Fruit fly (Drosophila melanogaster) whole organism, embryonic: ENCODE measurements around the gene CG3117.

ENCODE experiments used
- Abd-B ChIP-seq: fragments of 200-800 bp; sonication (Bioruptor generic); optimal IDR thresholded peaks from 2 replicates; lab custom pipeline; 2018; ENCODE audit warnings: missing biosample characterization, mild to moderate bottlenecking, missing genetic modification characterization, moderate library complexity
- B-H2 ChIP-seq: fragments of 200-800 bp; sonication (Bioruptor generic); optimal IDR thresholded peaks from 2 replicates; lab custom pipeline; 2018; ENCODE audit warnings: missing biosample characterization, mild to moderate bottlenecking, missing genetic modification characterization
- CG10565 ChIP-seq: fragments of 200-800 bp; sonication (Bioruptor generic); optimal IDR thresholded peaks from 3 replicates; lab custom pipeline; 2016; ENCODE audit warnings: missing biosample characterization, mild to moderate bottlenecking, missing genetic modification characterization
- CG11093 ChIP-seq: fragments of 200-800 bp; sonication (Bioruptor generic); IDR thresholded peaks from 3 replicates; pipeline ENCODE4 v1.3.6; 2022; ENCODE audit warnings: missing biosample characterization, missing genetic modification characterization
- CG11504 ChIP-seq: fragments of 200-800 bp; sonication (Bioruptor generic); optimal IDR thresholded peaks from 3 replicates; lab custom pipeline; 2019; ENCODE audit warnings: missing biosample characterization, mild to moderate bottlenecking, missing genetic modification characterization, moderate library complexity
- CG11696 ChIP-seq: fragments of 200-800 bp; sonication (Bioruptor generic); IDR thresholded peaks from 2 replicates; pipeline ENCODE4 v1.3.6; 2022; ENCODE audit warnings: missing biosample characterization, missing genetic modification characterization
- CG12155 ChIP-seq: fragments of 200-800 bp; sonication (Bioruptor generic); optimal IDR thresholded peaks from 3 replicates; lab custom pipeline; 2016; ENCODE audit warnings: missing biosample characterization, missing genetic modification characterization
- CG12744 ChIP-seq: fragments of 200-800 bp; sonication (Bioruptor generic); optimal IDR thresholded peaks from 2 replicates; lab custom pipeline; 2016; ENCODE audit warnings: missing biosample characterization, missing genetic modification characterization
- CG17361 ChIP-seq: fragments of 200-800 bp; sonication (Bioruptor generic); IDR thresholded peaks from 3 replicates; pipeline ENCODE4 v1.3.6; 2022; ENCODE audit warnings: missing biosample characterization, missing genetic modification characterization
- CG17802 ChIP-seq: fragments of 200-800 bp; sonication (Bioruptor generic); optimal IDR thresholded peaks from 2 replicates; lab custom pipeline; 2018; ENCODE audit warnings: missing biosample characterization, mild to moderate bottlenecking, missing genetic modification characterization, moderate library complexity
- CG18619 ChIP-seq: fragments of 200-800 bp; sonication (Bioruptor generic); optimal IDR thresholded peaks from 3 replicates; lab custom pipeline; 2017; ENCODE audit warnings: missing biosample characterization, mild to moderate bottlenecking, missing genetic modification characterization
- CG2120 ChIP-seq: fragments of 200-800 bp; sonication (Bioruptor generic); optimal IDR thresholded peaks from 3 replicates; lab custom pipeline; 2016; ENCODE audit warnings: missing biosample characterization, missing genetic modification characterization
- CG2199 ChIP-seq: fragments of 200-800 bp; sonication (Bioruptor generic); IDR thresholded peaks from 3 replicates; pipeline ENCODE4 v1.3.6; 2022; ENCODE audit warnings: missing biosample characterization, missing genetic modification characterization
- CG30403 ChIP-seq: fragments of 200-800 bp; sonication (Bioruptor generic); optimal IDR thresholded peaks from 3 replicates; lab custom pipeline; 2016; ENCODE audit warnings: missing biosample characterization, missing genetic modification characterization
- CG4617 ChIP-seq: fragments of 200-800 bp; sonication (Bioruptor generic); optimal IDR thresholded peaks from 3 replicates; lab custom pipeline; 2016; ENCODE audit warnings: missing biosample characterization, missing genetic modification characterization, borderline replicate concordance
- CG6654 ChIP-seq: fragments of 200-800 bp; sonication (Bioruptor generic); optimal IDR thresholded peaks from 2 replicates; lab custom pipeline; 2017; ENCODE audit warnings: missing biosample characterization, mild to moderate bottlenecking, missing genetic modification characterization
- CG6683 ChIP-seq: fragments of 200-800 bp; sonication (Bioruptor generic); optimal IDR thresholded peaks from 2 replicates; lab custom pipeline; 2017; ENCODE audit warnings: missing biosample characterization, mild to moderate bottlenecking, missing genetic modification characterization, missing genetic modification reagents
- CG8478 ChIP-seq: fragments of >200 bp; optimal IDR thresholded peaks from 2 replicates; lab custom pipeline; 2018
- CG8944 ChIP-seq: fragments of 200-800 bp; sonication (Bioruptor generic); optimal IDR thresholded peaks from 3 replicates; lab custom pipeline; 2016; ENCODE audit warnings: missing biosample characterization, missing genetic modification characterization
- CG9609 ChIP-seq: fragments of 200-800 bp; sonication (Bioruptor generic); optimal IDR thresholded peaks from 3 replicates; lab custom pipeline; 2016; ENCODE audit warnings: missing biosample characterization, missing genetic modification characterization
- CG9727 ChIP-seq: fragments of 200-800 bp; sonication (Bioruptor generic); optimal IDR thresholded peaks from 3 replicates; lab custom pipeline; 2017; ENCODE audit warnings: missing biosample characterization, mild to moderate bottlenecking, missing genetic modification characterization
- CG9876 ChIP-seq: fragments of 200-800 bp; sonication (Bioruptor generic); optimal IDR thresholded peaks from 2 replicates; lab custom pipeline; 2016; ENCODE audit warnings: missing biosample characterization, missing genetic modification characterization
- Gug ChIP-seq: fragments of 200-800 bp; sonication (Bioruptor generic); IDR thresholded peaks from 4 replicates; pipeline ENCODE4 v1.3.6; 2022; ENCODE audit warnings: missing biosample characterization, missing genetic modification characterization
- HLH54F ChIP-seq: fragments of 200-800 bp; sonication (Bioruptor generic); optimal IDR thresholded peaks from 3 replicates; lab custom pipeline; 2016; ENCODE audit warnings: missing biosample characterization, missing genetic modification characterization
- HLHmδ ChIP-seq: fragments of 200-800 bp; sonication (Bioruptor generic); optimal IDR thresholded peaks from 2 replicates; lab custom pipeline; 2018; ENCODE audit warnings: missing biosample characterization, mild to moderate bottlenecking, missing genetic modification characterization, moderate library complexity
- Myb ChIP-seq: fragments of 200-800 bp; sonication (Bioruptor generic); optimal IDR thresholded peaks from 2 replicates; lab custom pipeline; 2016; ENCODE audit warnings: missing biosample characterization, missing genetic modification characterization
- Nf-YC ChIP-seq: fragments of 200-800 bp; optimal IDR thresholded peaks from 3 replicates; lab custom pipeline; 2019; ENCODE audit warnings: missing biosample characterization, mild to moderate bottlenecking, missing genetic modification characterization, moderate library complexity
- Stat92E ChIP-seq, 3 experiments: fragments of >200 bp in 2 of 3; fragments of 200-800 bp in 1 of 3; sonication (Bioruptor generic) in 1 of 3; optimal IDR thresholded peaks; 2 replicates each; lab custom pipeline; 2017 to 2019; ENCODE audit warnings: missing biosample characterization in 3 of 3, missing genetic modification characterization in 3 of 3, mild to moderate bottlenecking in 1 of 3, moderate library complexity in 1 of 3
- ac ChIP-seq: fragments of 200-800 bp; sonication (Bioruptor generic); optimal IDR thresholded peaks from 3 replicates; lab custom pipeline; 2017; ENCODE audit warnings: missing biosample characterization, mild to moderate bottlenecking, missing genetic modification characterization
- ara ChIP-seq: fragments of 200-800 bp; sonication (Bioruptor generic); IDR thresholded peaks from 2 replicates; pipeline ENCODE4 v1.3.6; 2022; ENCODE audit warnings: missing biosample characterization, missing genetic modification characterization
- corto ChIP-seq: fragments of 200-800 bp; sonication (Bioruptor generic); optimal IDR thresholded peaks from 2 replicates; lab custom pipeline; 2016; ENCODE audit warnings: missing biosample characterization, mild to moderate bottlenecking, missing genetic modification characterization, moderate library complexity
- disco-r ChIP-seq: fragments of 200-800 bp; sonication (Bioruptor generic); optimal IDR thresholded peaks from 2 replicates; lab custom pipeline; 2016; ENCODE audit warnings: missing biosample characterization, missing genetic modification characterization
- fd102C ChIP-seq: fragments of 200-800 bp; sonication (Bioruptor generic); optimal IDR thresholded peaks from 2 replicates; lab custom pipeline; 2018; ENCODE audit warnings: missing biosample characterization, mild to moderate bottlenecking, missing genetic modification characterization, moderate library complexity
- fd3F ChIP-seq: fragments of 200-800 bp; sonication (Bioruptor generic); optimal IDR thresholded peaks from 2 replicates; lab custom pipeline; 2018; ENCODE audit warnings: missing biosample characterization, mild to moderate bottlenecking, missing genetic modification characterization, moderate library complexity
- gfzf ChIP-seq: fragments of 200-800 bp; sonication (Bioruptor generic); optimal IDR thresholded peaks from 2 replicates; lab custom pipeline; 2016; ENCODE audit warnings: missing biosample characterization, mild to moderate bottlenecking, missing genetic modification characterization, moderate library complexity
- her ChIP-seq: fragments of 200-800 bp; sonication (Bioruptor generic); optimal IDR thresholded peaks from 2 replicates; lab custom pipeline; 2016; ENCODE audit warnings: missing biosample characterization, missing genetic modification characterization
- inv ChIP-seq: fragments of 200-800 bp; sonication (Bioruptor generic); IDR thresholded peaks from 2 replicates; pipeline ENCODE4 v1.3.6; 2022; ENCODE audit warnings: missing biosample characterization, missing genetic modification characterization; ENCODE audit not compliant: partially characterized antibody
- lilli ChIP-seq: fragments of 200-800 bp; sonication (Bioruptor generic); optimal IDR thresholded peaks from 3 replicates; lab custom pipeline; 2016; ENCODE audit warnings: missing biosample characterization, missing genetic modification characterization
- maf-S ChIP-seq: fragments of 200-800 bp; sonication (Bioruptor generic); optimal IDR thresholded peaks from 2 replicates; lab custom pipeline; 2016; ENCODE audit warnings: missing biosample characterization, missing genetic modification characterization
- nom ChIP-seq: fragments of 200-800 bp; sonication (Bioruptor generic); optimal IDR thresholded peaks from 2 replicates; lab custom pipeline; 2017; ENCODE audit warnings: missing biosample characterization, missing genetic modification characterization, mild to moderate bottlenecking, moderate library complexity, missing genetic modification reagents
- pnt ChIP-seq: fragments of 200-800 bp; sonication (Bioruptor generic); optimal IDR thresholded peaks from 3 replicates; lab custom pipeline; 2016; ENCODE audit warnings: missing biosample characterization, missing genetic modification characterization
- scrt ChIP-seq: fragments of 200-800 bp; sonication (Bioruptor generic); optimal IDR thresholded peaks from 2 replicates; lab custom pipeline; 2018; ENCODE audit warnings: missing biosample characterization, mild to moderate bottlenecking, missing genetic modification characterization, moderate library complexity
- sqz ChIP-seq: fragments of 200-800 bp; sonication (Bioruptor generic); optimal IDR thresholded peaks from 3 replicates; lab custom pipeline; 2018; ENCODE audit warnings: missing biosample characterization, mild to moderate bottlenecking, missing genetic modification characterization
- stwl ChIP-seq: fragments of 200-800 bp; sonication (Bioruptor generic); optimal IDR thresholded peaks from 3 replicates; lab custom pipeline; 2018; ENCODE audit warnings: missing biosample characterization, mild to moderate bottlenecking, missing genetic modification characterization, moderate library complexity
- twi ChIP-seq: fragments of 200-800 bp; optimal IDR thresholded peaks from 2 replicates; lab custom pipeline; 2019; ENCODE audit warnings: missing biosample characterization, mild to moderate bottlenecking, missing genetic modification characterization, moderate library complexity
- vnd ChIP-seq: fragments of 200-800 bp; sonication (Bioruptor generic); IDR thresholded peaks from 3 replicates; pipeline ENCODE4 v1.3.6; 2022; ENCODE audit warnings: missing biosample characterization, missing genetic modification characterization; ENCODE audit not compliant: partially characterized antibody
- vvl ChIP-seq: fragments of 200-800 bp; sonication (Bioruptor generic); IDR thresholded peaks from 2 replicates; pipeline ENCODE4 v1.3.6; 2022; ENCODE audit warnings: missing biosample characterization, missing genetic modification characterization
- zen2 ChIP-seq: fragments of 200-800 bp; sonication (Bioruptor generic); IDR thresholded peaks from 3 replicates; pipeline ENCODE4 v1.3.6; 2022; ENCODE audit warnings: missing biosample characterization, missing genetic modification characterization; ENCODE audit not compliant: partially characterized antibody

CG3117 gene

DNA sequence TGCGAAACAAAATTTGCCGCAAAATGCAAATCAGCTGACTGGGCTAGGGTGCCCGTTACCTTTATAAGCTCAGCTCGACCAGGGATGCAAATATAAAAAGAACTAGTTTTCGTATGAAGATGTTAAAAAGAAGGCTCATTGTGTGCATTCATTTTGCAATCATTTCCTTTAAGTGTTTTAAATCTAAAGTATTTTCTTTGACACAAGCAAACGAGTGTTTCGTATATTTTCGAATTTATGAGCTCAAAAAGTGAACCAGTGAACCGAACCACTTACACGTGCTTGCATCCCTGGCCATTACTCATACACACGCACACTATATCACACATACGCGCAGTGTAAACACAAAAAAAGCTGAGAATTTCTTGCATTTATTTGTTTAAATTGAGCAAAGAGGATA lies 31.2 kb upstream of the CG3117 start, which contains the start of the genes Prx6a and Sbat (continued):
- TF ChIP-seq CG17802 (tag; lab: Kevin White, UChicago): peak; percentile 5
- peak; percentile 69 for TF ChIP-seq her (GFP tag; lab: Kevin White, UChicago)
- peak; percentile 44 for TF ChIP-seq CG18619 (GFP tag; lab: Kevin White, UChicago)
- TF ChIP-seq ara: no peak
- TF ChIP-seq, all 482 proteins: peak for 342

DNA sequence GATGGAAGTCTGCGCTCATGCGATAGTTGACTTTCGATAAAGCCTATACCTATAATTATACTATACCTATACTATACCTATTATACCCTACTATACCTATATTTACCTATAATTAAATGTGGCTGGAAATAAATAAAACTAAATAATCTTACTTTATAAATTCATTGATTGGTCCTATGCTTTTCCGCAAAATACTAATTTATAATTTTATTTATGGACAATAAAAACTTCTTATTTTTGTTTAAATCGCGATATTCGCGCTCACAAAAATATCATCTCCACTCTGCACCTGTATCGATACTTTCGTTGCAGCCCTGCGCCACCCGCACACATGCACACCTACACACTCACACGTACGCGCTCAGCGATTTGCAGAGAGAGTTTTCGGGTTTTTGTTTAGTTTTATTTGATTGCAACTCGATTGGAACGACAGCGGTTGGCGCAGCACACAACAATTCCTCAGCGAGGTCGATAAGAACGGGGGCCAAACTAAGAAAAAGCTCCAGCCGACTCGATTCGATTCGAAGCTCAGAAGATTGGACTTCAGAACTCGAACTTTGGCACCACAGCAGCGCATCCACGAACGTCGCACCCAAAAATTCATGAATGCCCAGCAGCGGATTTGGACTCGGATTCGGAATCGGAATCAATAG lies 27.7 kb upstream of the CG3117 start, which contains the start of gene CG8814:
Gene CG8814, plus strand, starts transcription at position 349 of the 653 bp plus-strand sequence.
- TF ChIP-seq scrt (peak; percentile 28), zen2 (GFP tag; lab: Robert Waterston, UW) (no peak), B-H2 (GFP tag; lab: Kevin White, UChicago) (no peak), fd102C (GFP tag; lab: Kevin White, UChicago) (no peak), corto (GFP tag; lab: Kevin White, UChicago) (peak; percentile 25), CG11504 (tag; lab: Kevin White, UChicago) (peak; percentile 72), CG6654 (GFP tag; lab: Kevin White, UChicago) (no peak), CG12744 (GFP tag; lab: Kevin White, UChicago) (peak; percentile 17), vnd (GFP tag; lab: Robert Waterston, UW) (peak; percentile 76), Myb (no peak), CG9876 (GFP tag; lab: Kevin White, UChicago) (peak; percentile 0), pnt (GFP tag; lab: Kevin White, UChicago) (no peak), sqz (GFP tag; lab: Kevin White, UChicago) (no peak), stwl (tag; lab: Kevin White, UChicago) (peak; percentile 30), CG9609 (GFP tag; lab: Kevin White, UChicago) (peak; percentile 38), Gug (GFP tag; lab: Robert Waterston, UW) (peak; percentile 77; the same call in 3 of the 4 replicates), CG30403 (GFP tag; lab: Kevin White, UChicago) (peak; percentile 86), Stat92E (GFP tag; optimal IDR thresholded peaks at IDR 0.05; lab: Kevin White, UChicago) (no peak), ac (GFP tag; lab: Kevin White, UChicago) (no peak), disco-r (no peak), vvl (GFP tag; lab: Robert Waterston, UW) (peak; percentile 43; the same call in 1 of the 2 replicates), CG8944 (GFP tag; lab: Kevin White, UChicago) (peak; percentile 34), lilli (GFP tag; lab: Kevin White, UChicago) (peak; percentile 92), Abd-B (GFP tag; lab: Kevin White, UChicago) (peak; percentile 66), CG8478 (peak; percentile 87), CG10565 (GFP tag; lab: Kevin White, UChicago) (no peak), CG2120 (peak; percentile 77), nom (peak; percentile 98), CG9727 (GFP tag; lab: Kevin White, UChicago) (peak; percentile 79), CG11696 (GFP tag; lab: Robert Waterston, UW) (no peak), CG11093 (GFP tag; lab: Robert Waterston, UW) (peak; percentile 57; the same call in 1 of the 3 replicates), CG17361 (GFP tag; lab: Robert Waterston, UW) (peak; percentile 89), HLHmδ (GFP tag; lab: Kevin White, UChicago) (no peak), CG6683 (no peak), inv (GFP tag; lab: Robert Waterston, UW) (peak; percentile 82), twi (peak; percentile 69), HLH54F (GFP tag; lab: Kevin White, UChicago) (peak; percentile 15), CG12155 (GFP tag; lab: Kevin White, UChicago) (peak; percentile 75), CG2199 (GFP tag; lab: Robert Waterston, UW) (no peak), gfzf (GFP tag; lab: Kevin White, UChicago) (peak; percentile 72), Nf-YC (peak; percentile 80), fd3F (GFP tag; lab: Kevin White, UChicago) (peak; percentile 51), CG4617 (GFP tag; lab: Kevin White, UChicago) (no peak), maf-S (GFP tag; lab: Kevin White, UChicago) (peak; percentile 42)
